Worm (Caenorhabditis elegans): Measurements from ENCODE around the gene F56D3.1.

Gene F56D3.1

ce11 chrII:4146039-4146438 is at the start of gene F56D3.1:
F56D3.1 (plus strand) TSS chrII:4146339.
- TF ChIP-seq cog-1 (tag; optimal IDR thresholded peaks at IDR 0.05) (no peak), klf-2 (GFP tag; conservative IDR thresholded peaks at IDR 0.05) (no peak), ref-1 (GFP tag; conservative IDR thresholded peaks at IDR 0.05) (no peak), T22C8.4 (GFP tag; IDR thresholded peaks at IDR 0.05) (no peak), tab-1 (GFP tag; IDR thresholded peaks at IDR 0.05) (no peak), ztf-23 (GFP tag; IDR thresholded peaks at IDR 0.05) (no peak), ztf-29 (GFP tag; IDR thresholded peaks at IDR 0.05) (no peak), med-1 (GFP tag; optimal IDR thresholded peaks at IDR 0.05; ENCODE audit: insufficient read depth) (no peak), flt-1 (GFP tag; IDR thresholded peaks at IDR 0.05) (no peak)

ce11 chrII:4098759-4099158 is 47.4 kb upstream of the F56D3.1 start:
- TF ChIP-seq med-1 (GFP tag; optimal IDR thresholded peaks at IDR 0.05; ENCODE audit: insufficient read depth) (no peak), ztf-23 (GFP tag; IDR thresholded peaks at IDR 0.05) (no peak), cog-1 (tag; optimal IDR thresholded peaks at IDR 0.05) (no peak), flt-1 (GFP tag; IDR thresholded peaks at IDR 0.05) (no peak), tab-1 (GFP tag; IDR thresholded peaks at IDR 0.05) (no peak), ztf-29 (GFP tag; IDR thresholded peaks at IDR 0.05) (no peak), ref-1 (GFP tag; conservative IDR thresholded peaks at IDR 0.05) (no peak), klf-2 (GFP tag; conservative IDR thresholded peaks at IDR 0.05) (no peak), T22C8.4 (GFP tag; IDR thresholded peaks at IDR 0.05) (no peak)

- no peak for TF ChIP-seq ztf-29 (GFP tag; IDR thresholded peaks at IDR 0.05)
- TF ChIP-seq flt-1 (GFP tag; IDR thresholded peaks at IDR 0.05): no peak
Observed at ce11 chrII:4100485-4100884, 45.7 kb upstream of the F56D3.1 start, which contains the start of gene rhgf-2. rhgf-2 (plus strand) TSS chrII:4100785.

- TF ChIP-seq med-1 (GFP tag; optimal IDR thresholded peaks at IDR 0.05; ENCODE audit: insufficient read depth) (no peak), ref-1 (GFP tag; conservative IDR thresholded peaks at IDR 0.05) (no peak), tab-1 (GFP tag; IDR thresholded peaks at IDR 0.05) (no peak), T22C8.4 (GFP tag; IDR thresholded peaks at IDR 0.05) (no peak), ztf-23 (GFP tag; IDR thresholded peaks at IDR 0.05) (no peak), flt-1 (GFP tag; IDR thresholded peaks at IDR 0.05) (no peak), ztf-29 (GFP tag; IDR thresholded peaks at IDR 0.05) (no peak), cog-1 (tag; optimal IDR thresholded peaks at IDR 0.05) (no peak), klf-2 (GFP tag; conservative IDR thresholded peaks at IDR 0.05) (no peak)
Observed at ce11 chrII:4102723-4103122, 43.4 kb upstream of the F56D3.1 start.

- TF ChIP-seq cog-1 (tag; optimal IDR thresholded peaks at IDR 0.05) (no peak), klf-2 (GFP tag; conservative IDR thresholded peaks at IDR 0.05) (0 out of 2 replicates have a peak, but pooled peaks have one; percentile 36)
Observed at ce11 chrII:4107196-4107595, 38.9 kb upstream of the F56D3.1 start.

- no peak for TF ChIP-seq klf-2 (GFP tag; conservative IDR thresholded peaks at IDR 0.05)
- no peak for TF ChIP-seq T22C8.4 (GFP tag; IDR thresholded peaks at IDR 0.05)
- TF ChIP-seq tab-1 (GFP tag; IDR thresholded peaks at IDR 0.05): no peak
- TF ChIP-seq ref-1 (GFP tag; conservative IDR thresholded peaks at IDR 0.05): no peak
- no peak for TF ChIP-seq ztf-29 (GFP tag; IDR thresholded peaks at IDR 0.05)
- TF ChIP-seq flt-1 (GFP tag; IDR thresholded peaks at IDR 0.05): no peak
- TF ChIP-seq ztf-23 (GFP tag; IDR thresholded peaks at IDR 0.05): no peak
- TF ChIP-seq cog-1 (tag; optimal IDR thresholded peaks at IDR 0.05): no peak
- TF ChIP-seq med-1 (GFP tag; optimal IDR thresholded peaks at IDR 0.05; ENCODE audit: insufficient read depth): no peak
Observed at ce11 chrII:4118508-4118907, 27.6 kb upstream of the F56D3.1 start.

- TF ChIP-seq ztf-29 (GFP tag; IDR thresholded peaks at IDR 0.05) (no peak), T22C8.4 (GFP tag; IDR thresholded peaks at IDR 0.05) (no peak), tab-1 (GFP tag; IDR thresholded peaks at IDR 0.05) (no peak), ztf-23 (GFP tag; IDR thresholded peaks at IDR 0.05) (no peak)
Observed at ce11 chrII:4122899-4123298, 23.2 kb upstream of the F56D3.1 start.

ce11 chrII:4125239-4125638 is 20.9 kb upstream of the F56D3.1 start:
- TF ChIP-seq cog-1 (tag; optimal IDR thresholded peaks at IDR 0.05): no peak
- no peak for TF ChIP-seq med-1 (GFP tag; optimal IDR thresholded peaks at IDR 0.05; ENCODE audit: insufficient read depth)
- TF ChIP-seq ztf-23 (GFP tag; IDR thresholded peaks at IDR 0.05): no peak

- TF ChIP-seq ztf-29 (GFP tag; IDR thresholded peaks at IDR 0.05) (no peak), flt-1 (GFP tag; IDR thresholded peaks at IDR 0.05) (no peak), cog-1 (tag; optimal IDR thresholded peaks at IDR 0.05) (no peak), med-1 (GFP tag; optimal IDR thresholded peaks at IDR 0.05; ENCODE audit: insufficient read depth) (no peak), klf-2 (GFP tag; conservative IDR thresholded peaks at IDR 0.05) (no peak), T22C8.4 (GFP tag; IDR thresholded peaks at IDR 0.05) (no peak), tab-1 (GFP tag; IDR thresholded peaks at IDR 0.05) (no peak), ztf-23 (GFP tag; IDR thresholded peaks at IDR 0.05) (no peak), ref-1 (GFP tag; conservative IDR thresholded peaks at IDR 0.05) (no peak)
Observed at ce11 chrII:4129450-4129849, 16.7 kb upstream of the F56D3.1 start.

- TF ChIP-seq med-1 (GFP tag; optimal IDR thresholded peaks at IDR 0.05; ENCODE audit: insufficient read depth) (no peak), klf-2 (GFP tag; conservative IDR thresholded peaks at IDR 0.05) (no peak), cog-1 (tag; optimal IDR thresholded peaks at IDR 0.05) (no peak), tab-1 (GFP tag; IDR thresholded peaks at IDR 0.05) (no peak), ref-1 (GFP tag; conservative IDR thresholded peaks at IDR 0.05) (no peak)
Observed at ce11 chrII:4133332-4133731, 12.8 kb upstream of the F56D3.1 start.

- TF ChIP-seq ref-1 (GFP tag; conservative IDR thresholded peaks at IDR 0.05): no peak
- no peak for TF ChIP-seq flt-1 (GFP tag; IDR thresholded peaks at IDR 0.05)
- no peak for TF ChIP-seq klf-2 (GFP tag; conservative IDR thresholded peaks at IDR 0.05)
- no peak for TF ChIP-seq T22C8.4 (GFP tag; IDR thresholded peaks at IDR 0.05)
- TF ChIP-seq ztf-29 (GFP tag; IDR thresholded peaks at IDR 0.05): no peak
- no peak for TF ChIP-seq cog-1 (tag; optimal IDR thresholded peaks at IDR 0.05)
- no peak for TF ChIP-seq med-1 (GFP tag; optimal IDR thresholded peaks at IDR 0.05; ENCODE audit: insufficient read depth)
- no peak for TF ChIP-seq tab-1 (GFP tag; IDR thresholded peaks at IDR 0.05)
- TF ChIP-seq ztf-23 (GFP tag; IDR thresholded peaks at IDR 0.05): no peak
Observed at ce11 chrII:4134688-4135087, 11.5 kb upstream of the F56D3.1 start.

All from whole organism, midembryonic.